Fruit fly (Drosophila melanogaster): ENCODE results near the gene CG32712.

DNA sequence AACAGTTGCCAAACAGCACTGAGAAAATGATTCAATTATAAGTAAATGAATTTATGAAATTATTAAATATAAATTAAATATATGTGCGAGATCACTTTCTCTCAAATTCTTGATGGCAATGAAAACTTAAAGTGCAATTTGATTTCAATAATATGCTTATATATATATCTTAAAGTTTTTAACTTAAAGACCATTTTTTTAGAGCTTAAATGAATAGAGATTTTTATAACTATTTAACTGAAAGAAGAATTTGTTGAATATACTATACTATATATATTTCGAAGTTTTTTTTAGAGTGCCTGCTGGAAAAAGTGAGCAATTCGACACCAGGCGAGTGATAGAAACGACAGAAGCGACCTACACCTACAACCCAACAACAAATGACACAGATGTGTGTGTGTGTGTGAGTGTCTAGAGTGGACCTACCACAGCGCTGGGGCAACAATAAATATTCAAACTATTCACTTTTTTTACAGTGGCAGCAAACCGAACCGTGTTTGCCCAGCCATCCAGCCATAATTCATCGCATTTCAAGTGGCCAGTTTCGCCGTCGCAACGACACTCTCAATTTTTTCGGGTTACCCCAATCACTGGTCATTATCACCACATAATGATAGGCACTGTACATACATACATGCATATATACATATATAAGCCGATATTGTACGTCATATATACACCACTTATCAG, 11.4 kb upstream of the CG32712 start:
- no peak for TF ChIP-seq Myc (optimal IDR thresholded peaks at IDR 0.05)
- TF ChIP-seq h (optimal IDR thresholded peaks at IDR 0.05), result no peak

Measured in Kc167 (cell line).